Worm (Caenorhabditis elegans) whole organism, late embryonic: ENCODE measurements around the gene tbh-1.
A peak's percentile ranks its signal among the peaks of the same experiment; 100 is the strongest.

Source experiments
- ceh-14 ChIP-seq: sonication (generic microtip); optimal IDR thresholded peaks from 2 replicates; lab custom pipeline; 2016; ENCODE audit warnings: missing genotype, missing genetic modification characterization, missing compliant biosample characterization
- ceh-18 ChIP-seq: sonication (generic microtip); optimal IDR thresholded peaks from 2 replicates; lab custom pipeline; 2016; ENCODE audit warnings: missing genetic modification characterization, missing compliant biosample characterization
- ceh-19 ChIP-seq: fragments of 200-800 bp; sonication (Bioruptor generic); optimal IDR thresholded peaks from 2 replicates; lab custom pipeline; 2018; ENCODE audit warnings: mild to moderate bottlenecking, missing genetic modification characterization, missing compliant biosample characterization
- ceh-31 ChIP-seq: sonication (generic microtip); optimal IDR thresholded peaks from 2 replicates; lab custom pipeline; 2016; ENCODE audit warnings: missing genetic modification characterization, missing compliant biosample characterization
- ceh-34 ChIP-seq: sonication (generic microtip); optimal IDR thresholded peaks from 2 replicates; lab custom pipeline; 2016; ENCODE audit warnings: mild to moderate bottlenecking, missing genetic modification characterization, missing compliant biosample characterization
- ceh-45 ChIP-seq: fragments of 200-800 bp; sonication (Bioruptor generic); IDR thresholded peaks from 2 replicates; pipeline ENCODE4 v1.3.6; 2022; ENCODE audit warnings: missing genetic modification reagents, missing genetic modification characterization, missing compliant biosample characterization
- ceh-6 ChIP-seq: fragments of 200-800 bp; sonication (Bioruptor generic); optimal IDR thresholded peaks from 2 replicates; lab custom pipeline; 2018; ENCODE audit warnings: mild to moderate bottlenecking, missing genetic modification characterization, missing compliant biosample characterization
- che-1 ChIP-seq: sonication (generic microtip); optimal IDR thresholded peaks from 2 replicates; lab custom pipeline; 2016; ENCODE audit warnings: mild to moderate bottlenecking, missing genetic modification characterization, missing compliant biosample characterization
- elt-2 ChIP-seq: sonication (generic microtip); optimal IDR thresholded peaks from 2 replicates; lab custom pipeline; 2016; ENCODE audit warnings: missing genetic modification reagents, missing genetic modification characterization, missing compliant biosample characterization
- elt-4 ChIP-seq: sonication (generic microtip); optimal IDR thresholded peaks from 2 replicates; lab custom pipeline; 2016; ENCODE audit warnings: missing genetic modification characterization, missing compliant biosample characterization
- eyg-1 ChIP-seq: sonication (generic microtip); optimal IDR thresholded peaks from 2 replicates; lab custom pipeline; 2016; ENCODE audit warnings: missing genotype, missing genetic modification characterization, missing compliant biosample characterization
- hlh-15 ChIP-seq: sonication (generic microtip); optimal IDR thresholded peaks from 2 replicates; lab custom pipeline; 2016; ENCODE audit warnings: missing genetic modification characterization, missing compliant biosample characterization
- hlh-30 ChIP-seq: sonication (generic microtip); optimal IDR thresholded peaks from 2 replicates; lab custom pipeline; 2017; ENCODE audit warnings: antibody characterized with exemption, missing genetic modification characterization, missing compliant biosample characterization; ENCODE audit not compliant: insufficient read depth
- hlh-8 ChIP-seq: sonication (generic microtip); optimal IDR thresholded peaks from 2 replicates; lab custom pipeline; 2016; ENCODE audit warnings: missing genotype, missing genetic modification characterization, missing compliant biosample characterization
- lim-6 ChIP-seq: sonication (generic microtip); optimal IDR thresholded peaks from 2 replicates; lab custom pipeline; 2016; ENCODE audit warnings: missing genetic modification characterization, missing compliant biosample characterization
- nhr-232 ChIP-seq: sonication (generic microtip); optimal IDR thresholded peaks from 2 replicates; lab custom pipeline; 2016; ENCODE audit warnings: missing genetic modification characterization, missing compliant biosample characterization
- npax-4 ChIP-seq: sonication (generic microtip); optimal IDR thresholded peaks from 2 replicates; lab custom pipeline; 2016; ENCODE audit warnings: missing genetic modification characterization, missing compliant biosample characterization
- odd-2 ChIP-seq: sonication (generic microtip); optimal IDR thresholded peaks from 2 replicates; lab custom pipeline; 2017; ENCODE audit warnings: antibody characterized with exemption, mild to moderate bottlenecking, missing genetic modification characterization, missing compliant biosample characterization
- pag-3 ChIP-seq: sonication (generic microtip); optimal IDR thresholded peaks from 2 replicates; lab custom pipeline; 2016; ENCODE audit warnings: missing compliant biosample characterization, missing genetic modification characterization, borderline replicate concordance
- pat-9 ChIP-seq: fragments of 200-800 bp; sonication (Bioruptor generic); optimal IDR thresholded peaks from 2 replicates; lab custom pipeline; 2018; ENCODE audit warnings: mild to moderate bottlenecking, missing genetic modification characterization, moderate library complexity, missing compliant biosample characterization
- pha-2 ChIP-seq: sonication (generic microtip); optimal IDR thresholded peaks from 2 replicates; lab custom pipeline; 2017; ENCODE audit warnings: mild to moderate bottlenecking, missing genetic modification characterization, missing compliant biosample characterization
- pha-4 ChIP-seq: fragments of 150-350 bp; optimal IDR thresholded peaks from 2 replicates; lab custom pipeline; 2018; ENCODE audit warnings: missing biosample characterization, missing genetic modification reagents, missing genetic modification characterization
- pros-1 ChIP-seq: fragments of 150-350 bp; optimal IDR thresholded peaks from 2 replicates; lab custom pipeline; 2014; ENCODE audit warnings: missing biosample characterization, missing genetic modification reagents, missing genetic modification characterization
- ref-2 ChIP-seq: sonication (generic microtip); optimal IDR thresholded peaks from 2 replicates; lab custom pipeline; 2016; ENCODE audit warnings: missing genetic modification characterization, missing compliant biosample characterization
- rnt-1 ChIP-seq: sonication (generic microtip); optimal IDR thresholded peaks from 2 replicates; lab custom pipeline; 2016; ENCODE audit warnings: missing genetic modification characterization, missing compliant biosample characterization
- sdc-2 ChIP-seq: sonication (generic microtip); optimal IDR thresholded peaks from 2 replicates; lab custom pipeline; 2016; ENCODE audit warnings: missing genotype, missing genetic modification characterization, missing compliant biosample characterization
- syd-9 ChIP-seq: sonication (generic microtip); optimal IDR thresholded peaks from 2 replicates; lab custom pipeline; 2016; ENCODE audit warnings: mild to moderate bottlenecking, missing genetic modification characterization, moderate library complexity, missing compliant biosample characterization
- tbx-2 ChIP-seq: sonication (generic microtip); optimal IDR thresholded peaks from 2 replicates; lab custom pipeline; 2016; ENCODE audit warnings: missing genetic modification characterization, missing compliant biosample characterization
- ttx-3 ChIP-seq: sonication (generic microtip); optimal IDR thresholded peaks from 2 replicates; lab custom pipeline; 2016; ENCODE audit warnings: missing genetic modification reagents, missing genetic modification characterization, missing compliant biosample characterization
- unc-3 ChIP-seq, 2 experiments: fragments of 200-800 bp in 1 of 2; sonication (Bioruptor generic) in 1 of 2; sonication (generic microtip) in 1 of 2; conservative IDR thresholded peaks in 1 of 2; optimal IDR thresholded peaks in 1 of 2; 2 replicates each; pipeline versions ENCODE4 v1.3.6 to Lab custom; 2016 to 2022; ENCODE audit warnings: missing compliant biosample characterization in 2 of 2, missing genetic modification characterization in 2 of 2, missing genetic modification reagents in 1 of 2
- unc-42 ChIP-seq: sonication (generic microtip); optimal IDR thresholded peaks from 2 replicates; lab custom pipeline; 2016; ENCODE audit warnings: missing genotype, missing genetic modification characterization, missing compliant biosample characterization
- unc-55 ChIP-seq: sonication (generic microtip); optimal IDR thresholded peaks from 2 replicates; lab custom pipeline; 2017; ENCODE audit warnings: missing biosample characterization, missing genetic modification reagents, missing genetic modification characterization
- unc-86 ChIP-seq: sonication (generic microtip); optimal IDR thresholded peaks from 2 replicates; lab custom pipeline; 2016; ENCODE audit warnings: missing genetic modification characterization, missing compliant biosample characterization
- zip-5 ChIP-seq: sonication (generic microtip); optimal IDR thresholded peaks from 2 replicates; lab custom pipeline; 2016; ENCODE audit warnings: missing genetic modification characterization, missing compliant biosample characterization

Gene tbh-1

DNA sequence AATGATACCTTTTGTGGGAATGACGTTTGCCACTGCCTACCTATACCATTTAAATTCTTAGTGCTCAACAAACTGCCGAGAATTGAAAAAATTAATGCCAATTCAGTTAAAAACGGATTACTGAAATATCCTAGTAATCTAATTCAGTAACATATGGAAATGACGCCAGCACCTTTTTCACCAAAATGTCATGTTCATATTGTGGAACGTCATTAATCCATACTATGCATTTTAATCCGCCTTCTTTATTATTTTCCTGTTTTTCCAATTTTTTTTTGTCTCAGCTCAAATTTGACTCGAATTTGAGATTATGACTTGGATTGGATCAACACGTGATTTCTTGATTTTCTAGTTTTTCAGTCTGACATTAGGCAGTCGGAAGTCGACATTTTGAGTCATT, 36.7 kb upstream of the tbh-1 start (continued):
- TF ChIP-seq hlh-8 (tag; lab: Kevin White, UChicago) (no peak), elt-2 (tag; lab: Kevin White, UChicago) (no peak)

DNA sequence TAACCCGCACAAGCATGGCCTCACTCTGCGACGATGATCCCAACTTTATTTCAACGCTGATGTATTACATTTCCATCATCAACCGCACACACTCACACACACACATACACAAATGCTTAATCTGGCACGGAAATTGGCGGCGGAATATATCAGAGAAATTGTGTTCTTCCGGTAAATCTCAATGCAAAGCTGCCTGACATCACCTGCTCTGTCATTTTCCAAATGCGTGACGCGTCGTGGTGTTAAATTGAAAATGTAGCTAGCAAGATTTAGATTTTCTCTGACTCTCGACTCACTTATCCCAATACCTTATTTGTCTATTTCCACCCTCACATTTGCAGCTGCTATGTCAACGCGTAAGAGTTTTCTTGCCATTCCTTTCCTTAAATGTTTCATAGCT, 34.6 kb upstream of the tbh-1 start:
- TF ChIP-seq npax-4 (tag; lab: Kevin White, UChicago) = no peak
- TF ChIP-seq pag-3 (tag; lab: Kevin White, UChicago) = no peak
- TF ChIP-seq ttx-3 = no peak
- no peak for TF ChIP-seq unc-86 (tag; lab: Kevin White, UChicago)
- no peak for TF ChIP-seq syd-9 (tag; lab: Kevin White, UChicago)
- TF ChIP-seq hlh-30 (tag; lab: Kevin White, UChicago) = no peak
- no peak for TF ChIP-seq ceh-45 (GFP tag; lab: Robert Waterston, UW)
- no peak for TF ChIP-seq lim-6 (tag; lab: Kevin White, UChicago)
- TF ChIP-seq hlh-15 (tag; lab: Kevin White, UChicago) = no peak
- no peak for TF ChIP-seq odd-2 (tag; lab: Kevin White, UChicago)
- no peak for TF ChIP-seq eyg-1 (tag; lab: Kevin White, UChicago)
- no peak for TF ChIP-seq unc-3 (GFP tag; conservative IDR thresholded peaks at IDR 0.05; lab: Robert Waterston, UW)
- no peak for TF ChIP-seq unc-3 (tag; optimal IDR thresholded peaks at IDR 0.05; lab: Kevin White, UChicago)

DNA sequence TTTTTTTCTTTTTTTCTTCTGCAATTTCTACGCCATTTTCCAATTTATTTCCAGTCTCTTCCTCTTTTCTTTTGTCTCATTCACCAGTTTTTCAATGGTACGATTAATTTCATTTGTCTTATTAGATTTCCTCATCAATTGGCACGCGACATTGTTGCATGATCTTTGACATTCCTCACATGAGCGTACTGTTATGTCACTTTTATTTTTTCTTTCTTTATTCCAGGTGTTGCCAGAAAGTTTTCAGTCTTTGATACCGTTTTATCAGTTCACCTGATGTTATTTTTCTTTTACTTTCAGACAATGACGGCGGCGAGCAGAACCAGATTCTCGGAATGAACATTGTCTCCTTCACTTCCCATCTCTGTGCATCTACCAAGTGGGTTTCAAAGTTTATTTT, 32.7 kb upstream of the tbh-1 start, which contains the start of the genes olrn-1 and C02C6.14:
olrn-1 (plus strand) TSS at position 301 of the 400 bp plus-strand sequence.
C02C6.14 (plus strand) TSS at position 304 of the 400 bp plus-strand sequence.
- TF ChIP-seq nhr-232 (tag; lab: Kevin White, UChicago) (no peak), ceh-18 (tag; lab: Kevin White, UChicago) (no peak), ref-2 (tag; lab: Kevin White, UChicago) (no peak), pha-4 (tag; lab: Kevin White, UChicago) (no peak), pha-2 (tag; lab: Kevin White, UChicago) (no peak), rnt-1 (tag; lab: Kevin White, UChicago) (no peak), ceh-45 (GFP tag; lab: Robert Waterston, UW) (no peak)

DNA sequence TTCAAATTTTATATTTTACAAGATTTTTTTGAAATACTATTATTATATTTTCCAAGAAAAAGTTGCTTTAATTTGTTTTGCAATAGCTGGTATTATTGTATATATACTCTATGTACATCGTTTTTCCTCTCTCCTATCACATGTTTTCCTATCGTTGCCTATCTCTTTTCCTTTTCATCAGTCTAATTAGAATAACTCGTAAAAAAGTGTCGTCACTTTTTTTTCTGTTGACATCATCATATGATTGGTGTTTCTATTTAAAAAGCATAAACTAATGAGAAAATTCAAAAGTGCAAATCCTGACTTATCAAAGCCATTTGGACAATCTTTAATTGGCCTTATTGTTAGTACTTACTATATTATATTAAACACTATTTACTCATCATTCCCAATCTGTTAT, 31.3 kb upstream of the tbh-1 start:
- TF ChIP-seq elt-2 (tag; lab: Kevin White, UChicago) (peak; percentile 20), pha-2 (tag; lab: Kevin White, UChicago) (no peak), unc-42 (tag; lab: Kevin White, UChicago) (no peak), sdc-2 (tag; lab: Kevin White, UChicago) (no peak)

DNA sequence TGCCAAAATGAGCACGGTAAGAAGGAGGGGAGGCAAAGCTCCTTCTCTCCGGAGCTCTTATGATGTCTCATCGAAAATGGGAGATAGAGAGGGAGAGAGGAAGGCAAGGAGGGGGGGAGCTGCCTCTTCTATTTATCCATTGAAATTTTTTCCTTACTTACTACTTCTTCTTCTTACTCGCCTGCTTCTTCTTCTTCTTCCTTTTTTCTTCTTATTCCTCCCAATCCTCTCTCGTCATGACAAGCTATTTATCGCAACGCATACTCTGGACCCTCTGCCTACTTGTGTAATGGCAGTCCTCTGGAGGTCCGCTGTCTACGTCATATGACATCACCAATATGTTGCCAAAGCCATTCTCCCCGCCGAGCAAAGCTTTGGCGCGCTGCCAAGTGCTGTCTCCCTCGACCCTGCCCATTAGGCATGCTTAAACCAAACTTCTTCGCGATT, 30.5 kb upstream of the tbh-1 start:
- TF ChIP-seq syd-9 (tag; lab: Kevin White, UChicago) = no peak
- TF ChIP-seq tbx-2 (tag; lab: Kevin White, UChicago) = peak; percentile 54
- TF ChIP-seq ceh-18 (tag; lab: Kevin White, UChicago) = peak; percentile 59
- no peak for TF ChIP-seq unc-3 (GFP tag; conservative IDR thresholded peaks at IDR 0.05; lab: Robert Waterston, UW)
- peak; percentile 12 for TF ChIP-seq unc-3 (tag; optimal IDR thresholded peaks at IDR 0.05; lab: Kevin White, UChicago)
- TF ChIP-seq ceh-31 (tag; lab: Kevin White, UChicago) = peak; percentile 67
- peak; percentile 93 for TF ChIP-seq unc-42 (tag; lab: Kevin White, UChicago)
- TF ChIP-seq ceh-14 (tag; lab: Kevin White, UChicago) = peak; percentile 55
- no peak for TF ChIP-seq pros-1 (tag; lab: Kevin White, UChicago)
- TF ChIP-seq zip-5 (tag; lab: Kevin White, UChicago) = no peak
- TF ChIP-seq ceh-34 = peak; percentile 59
- TF ChIP-seq che-1 (tag; lab: Kevin White, UChicago) = no peak
- peak; percentile 41 for TF ChIP-seq ceh-19 (GFP tag; lab: Kevin White, UChicago)
- TF ChIP-seq npax-4 (tag; lab: Kevin White, UChicago) = no peak
- TF ChIP-seq ceh-6 (GFP tag; lab: Kevin White, UChicago) = peak; percentile 19
- peak; percentile 66 for TF ChIP-seq hlh-30 (tag; lab: Kevin White, UChicago)
- TF ChIP-seq elt-4 (tag; lab: Kevin White, UChicago) = no peak
- peak; percentile 27 for TF ChIP-seq unc-55 (GFP tag; lab: Kevin White, UChicago)
- TF ChIP-seq pat-9 (tag; lab: Kevin White, UChicago) = no peak
